Worm (Caenorhabditis elegans): ENCODE data around the gene F23A7.1.

Gene F23A7.1

DNA sequence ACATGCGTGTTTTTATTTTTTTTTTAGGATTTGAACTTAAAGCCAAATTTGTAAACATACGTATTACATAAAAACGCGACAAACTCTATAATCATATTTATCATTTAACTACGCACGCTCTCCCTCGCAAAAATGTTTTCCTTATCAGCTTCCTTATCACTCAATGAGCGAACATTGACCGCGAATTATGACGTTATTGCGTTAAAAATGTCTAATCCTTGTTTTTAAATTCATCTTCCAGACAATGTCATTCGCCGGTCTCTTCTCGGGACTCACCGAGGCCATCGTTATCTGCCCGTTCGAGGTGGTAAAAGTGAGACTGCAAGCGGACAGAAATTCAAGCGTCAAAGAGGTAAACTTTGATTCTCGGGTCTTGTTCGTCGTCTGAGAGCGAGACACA lies 24.6 kb upstream of the F23A7.1 start (continued):
- TF ChIP-seq mel-28 (tag; optimal IDR thresholded peaks at IDR 0.05; ENCODE audit: borderline replicate concordance): no peak

DNA sequence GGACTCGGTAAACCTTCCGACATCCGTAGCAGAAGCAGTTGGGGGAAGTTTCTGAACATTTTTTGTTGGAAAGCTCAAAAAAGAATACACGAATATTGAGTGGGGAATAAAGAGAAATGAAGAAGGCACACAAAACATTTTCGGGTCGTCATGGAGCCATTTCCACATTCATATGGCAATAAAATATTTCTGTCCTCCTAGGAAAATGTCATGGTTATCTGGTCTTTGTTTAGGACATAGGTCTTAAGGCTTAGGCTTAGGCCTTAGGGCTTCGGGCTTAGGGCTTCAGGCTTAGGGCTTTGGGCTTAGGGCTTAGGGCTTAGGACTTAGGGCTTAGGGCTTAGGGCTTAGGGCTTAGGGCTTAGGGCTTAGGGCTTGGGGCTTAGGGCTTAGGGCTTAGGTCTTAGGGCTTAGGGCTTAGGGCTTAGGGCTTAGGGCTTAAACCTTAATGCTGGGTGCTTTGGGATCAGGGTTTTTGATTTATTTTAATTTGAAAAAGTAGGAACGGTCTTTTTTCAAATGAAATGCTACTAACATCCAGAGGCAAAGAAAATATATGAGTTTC lies 17.9 kb upstream of the F23A7.1 start, which contains the start of gene R11.3:
Gene R11.3, minus strand, starts transcription at position 51 of the 565 bp plus-strand sequence.
- TF ChIP-seq mcd-1 (GFP tag; IDR thresholded peaks at IDR 0.05): no peak
- no peak for TF ChIP-seq Y56A3A.18 (GFP tag; IDR thresholded peaks at IDR 0.05)
- 0 out of 2 replicates have a peak, but pooled peaks have one; percentile 47 for TF ChIP-seq ekl-4 (GFP tag; IDR thresholded peaks at IDR 0.05)
- no peak for TF ChIP-seq ceh-91 (GFP tag; IDR thresholded peaks at IDR 0.05)
- 0 out of 2 replicates have a peak, but pooled peaks have one; percentile 29 for TF ChIP-seq hmg-20 (GFP tag; IDR thresholded peaks at IDR 0.05)

DNA sequence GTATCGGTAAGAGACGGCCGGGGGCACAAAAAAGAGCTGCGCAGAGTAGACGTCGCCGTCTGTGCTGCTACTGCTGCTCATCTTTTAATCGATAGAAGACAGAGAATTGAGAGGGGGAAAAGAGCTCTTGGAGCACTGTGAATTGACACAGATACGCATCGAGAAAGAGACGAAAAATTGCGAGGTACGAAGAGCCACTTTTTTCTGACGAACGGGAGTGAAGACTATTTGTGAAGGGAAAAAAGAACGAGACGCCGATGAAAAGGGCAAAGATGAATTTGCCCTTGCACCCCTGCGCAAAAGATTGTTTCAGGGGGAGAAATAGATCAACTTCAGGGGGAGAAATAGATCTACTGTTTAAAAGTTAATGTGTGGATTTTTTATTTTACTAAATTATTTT lies 15.0 kb upstream of the F23A7.1 start:
- TF ChIP-seq ets-4 (GFP tag; optimal IDR thresholded peaks at IDR 0.05) (no peak), unc-130 (GFP tag; optimal IDR thresholded peaks at IDR 0.05) (no peak), ZK185.1 (tag; optimal IDR thresholded peaks at IDR 0.05; ENCODE audit: poor library complexity, severe bottlenecking) (peak; percentile 34), lsl-1 (GFP tag; optimal IDR thresholded peaks at IDR 0.05) (no peak), K11D2.4 (GFP tag; IDR thresholded peaks at IDR 0.05) (peak; percentile 74), ztf-18 (tag; optimal IDR thresholded peaks at IDR 0.05) (no peak), nhr-80 (tag; optimal IDR thresholded peaks at IDR 0.05) (peak; percentile 6), him-1 (tag; optimal IDR thresholded peaks at IDR 0.05) (no peak), nhr-179 (tag; optimal IDR thresholded peaks at IDR 0.05) (no peak), mcd-1 (GFP tag; IDR thresholded peaks at IDR 0.05) (0 out of 2 replicates have a peak, but pooled peaks have one; percentile 36), B0261.1 (tag; optimal IDR thresholded peaks at IDR 0.05) (peak; percentile 24), gei-17 (GFP tag; optimal IDR thresholded peaks at IDR 0.05) (peak; percentile 83), hmg-1.2 (GFP tag; IDR thresholded peaks at IDR 0.05) (peak; percentile 47; the same call in 1 of the 2 replicates), C17E4.6 (GFP tag; IDR thresholded peaks at IDR 0.05) (0 out of 2 replicates have a peak, but pooled peaks have one; percentile 29), tbp1 (GFP tag; optimal IDR thresholded peaks at IDR 0.05) (peak; percentile 16), D2030.7 (GFP tag; IDR thresholded peaks at IDR 0.05) (no peak), F57C9.4 (tag; optimal IDR thresholded peaks at IDR 0.05) (no peak), zfh-2 (GFP tag; conservative IDR thresholded peaks at IDR 0.05) (peak; percentile 50; the same call in 1 of the 2 replicates), bed-1 (GFP tag; IDR thresholded peaks at IDR 0.05) (no peak), snpc-4 (GFP tag; optimal IDR thresholded peaks at IDR 0.05) (no peak), snpc-4 (tag; optimal IDR thresholded peaks at IDR 0.05) (peak in 2 of 4 experiments; percentile 11 to 36), B0035.1 (tag; optimal IDR thresholded peaks at IDR 0.05) (no peak), lin-35 (GFP tag; optimal IDR thresholded peaks at IDR 0.05) (peak in 1 of 3 experiments; percentile 49), rpc-1 (optimal IDR thresholded peaks at IDR 0.05) (no peak), rpc-1 (tag; optimal IDR thresholded peaks at IDR 0.05) (no peak), K12H6.12 (tag; optimal IDR thresholded peaks at IDR 0.05) (peak; percentile 67), dox-1 (GFP tag; IDR thresholded peaks at IDR 0.05) (peak; percentile 73), efl-1 (GFP tag; optimal IDR thresholded peaks at IDR 0.05) (no peak), rcor-1 (GFP tag; IDR thresholded peaks at IDR 0.05) (peak; percentile 21; the same call in 1 of the 2 replicates), nhr-90 (tag; optimal IDR thresholded peaks at IDR 0.05) (no peak), let-607 (tag; optimal IDR thresholded peaks at IDR 0.05) (no peak), ceh-27 (GFP tag; optimal IDR thresholded peaks at IDR 0.05) (peak; percentile 29), F37B4.10 (GFP tag; IDR thresholded peaks at IDR 0.05) (no peak), lin-40 (tag; optimal IDR thresholded peaks at IDR 0.05) (peak; percentile 81)
